Fruit fly (Drosophila melanogaster) whole organism, embryonic: ENCODE measurements around the gene DCTN5-p25.

ENCODE experiments used
- Aef1 ChIP-seq: fragments of 200-800 bp; sonication (Bioruptor generic); IDR thresholded peaks from 3 replicates; pipeline ENCODE4 v1.3.6; 2022; ENCODE audit warnings: missing biosample characterization, missing genetic modification characterization
- BEAF-32 ChIP-seq: fragments of 200-800 bp; sonication (Bioruptor generic); optimal IDR thresholded peaks from 3 replicates; lab custom pipeline; 2017; ENCODE audit warnings: missing biosample characterization, missing genetic modification characterization, mild to moderate bottlenecking, moderate library complexity, missing genetic modification reagents
- Bdp1 ChIP-seq: fragments of 200-800 bp; sonication (Bioruptor generic); optimal IDR thresholded peaks from 3 replicates; lab custom pipeline; 2016; ENCODE audit warnings: missing biosample characterization, missing genetic modification characterization
- C15 ChIP-seq: fragments of 200-800 bp; sonication (Bioruptor generic); IDR thresholded peaks from 3 replicates; pipeline ENCODE4 v1.3.6; 2022; ENCODE audit warnings: missing biosample characterization, missing genetic modification characterization
- CG10209 ChIP-seq: fragments of 200-800 bp; sonication (Bioruptor generic); optimal IDR thresholded peaks from 3 replicates; lab custom pipeline; 2017; ENCODE audit warnings: missing biosample characterization, mild to moderate bottlenecking, missing genetic modification characterization, missing genetic modification reagents
- CG1024 ChIP-seq: fragments of 200-800 bp; sonication (Bioruptor generic); IDR thresholded peaks from 2 replicates; pipeline ENCODE4 v1.3.6; 2022; ENCODE audit warnings: missing biosample characterization, missing genetic modification characterization
- CG11456 ChIP-seq: fragments of 200-800 bp; sonication (Bioruptor generic); IDR thresholded peaks from 3 replicates; pipeline ENCODE4 v1.3.6; 2022; ENCODE audit warnings: missing biosample characterization, missing genetic modification characterization
- CG12155 ChIP-seq: fragments of 200-800 bp; sonication (Bioruptor generic); optimal IDR thresholded peaks from 3 replicates; lab custom pipeline; 2016; ENCODE audit warnings: missing biosample characterization, missing genetic modification characterization
- CG12299 ChIP-seq: fragments of 200-800 bp; sonication (Bioruptor generic); optimal IDR thresholded peaks from 2 replicates; lab custom pipeline; 2018; ENCODE audit warnings: missing biosample characterization, mild to moderate bottlenecking, missing genetic modification characterization
- CG12769 ChIP-seq: fragments of 200-800 bp; sonication (Bioruptor generic); optimal IDR thresholded peaks from 2 replicates; lab custom pipeline; 2019; ENCODE audit warnings: missing biosample characterization, mild to moderate bottlenecking, missing genetic modification characterization, moderate library complexity
- CG15269 ChIP-seq: fragments of 200-800 bp; sonication (Bioruptor generic); optimal IDR thresholded peaks from 2 replicates; lab custom pipeline; 2018; ENCODE audit warnings: missing biosample characterization, mild to moderate bottlenecking, missing genetic modification characterization, moderate library complexity
- CG15696 ChIP-seq: fragments of 200-800 bp; sonication (Bioruptor generic); optimal IDR thresholded peaks from 2 replicates; lab custom pipeline; 2019; ENCODE audit warnings: missing biosample characterization, mild to moderate bottlenecking, missing genetic modification characterization, moderate library complexity
- CG17186 ChIP-seq: fragments of 200-800 bp; sonication (Bioruptor generic); optimal IDR thresholded peaks from 3 replicates; lab custom pipeline; 2017; ENCODE audit warnings: missing biosample characterization, missing genetic modification reagents, missing genetic modification characterization
- CG2678 ChIP-seq: fragments of 200-800 bp; sonication (Bioruptor generic); optimal IDR thresholded peaks from 3 replicates; lab custom pipeline; 2019; ENCODE audit warnings: missing biosample characterization, mild to moderate bottlenecking, missing genetic modification characterization, moderate library complexity
- CG31388 ChIP-seq: fragments of 200-800 bp; sonication (Bioruptor generic); optimal IDR thresholded peaks from 2 replicates; lab custom pipeline; 2016; ENCODE audit warnings: missing biosample characterization, missing genetic modification characterization
- CG32532 ChIP-seq: fragments of 200-800 bp; sonication (Bioruptor generic); IDR thresholded peaks from 2 replicates; pipeline ENCODE4 v1.3.6; 2022; ENCODE audit warnings: missing biosample characterization, missing genetic modification characterization
- CG6683 ChIP-seq: fragments of 200-800 bp; sonication (Bioruptor generic); optimal IDR thresholded peaks from 2 replicates; lab custom pipeline; 2017; ENCODE audit warnings: missing biosample characterization, mild to moderate bottlenecking, missing genetic modification characterization, missing genetic modification reagents
- CG8089 ChIP-seq: fragments of 200-800 bp; sonication (Bioruptor generic); optimal IDR thresholded peaks from 3 replicates; lab custom pipeline; 2016; ENCODE audit warnings: missing biosample characterization, missing genetic modification characterization
- CTCF ChIP-seq: fragments of 200-800 bp; sonication (Bioruptor generic); optimal IDR thresholded peaks from 2 replicates; lab custom pipeline; 2017; ENCODE audit warnings: missing biosample characterization, mild to moderate bottlenecking, missing genetic modification characterization, moderate library complexity
- E2f1 ChIP-seq: fragments of 200-800 bp; sonication (Bioruptor generic); IDR thresholded peaks from 2 replicates; pipeline ENCODE4 v1.3.6; 2022; ENCODE audit warnings: missing biosample characterization, missing genetic modification characterization
- ERR ChIP-seq: fragments of 200-800 bp; sonication (Bioruptor generic); optimal IDR thresholded peaks from 2 replicates; lab custom pipeline; 2016; ENCODE audit warnings: missing biosample characterization, missing genetic modification characterization
- Ets97D ChIP-seq: fragments of 200-800 bp; sonication (Bioruptor generic); optimal IDR thresholded peaks from 3 replicates; lab custom pipeline; 2016; ENCODE audit warnings: missing biosample characterization, missing genetic modification characterization
- Gug ChIP-seq: fragments of 200-800 bp; sonication (Bioruptor generic); IDR thresholded peaks from 4 replicates; pipeline ENCODE4 v1.3.6; 2022; ENCODE audit warnings: missing biosample characterization, missing genetic modification characterization
- HLHmδ ChIP-seq: fragments of 200-800 bp; sonication (Bioruptor generic); optimal IDR thresholded peaks from 2 replicates; lab custom pipeline; 2018; ENCODE audit warnings: missing biosample characterization, mild to moderate bottlenecking, missing genetic modification characterization, moderate library complexity
- Hr51 ChIP-seq, 2 experiments: fragments of 200-800 bp; sonication (Bioruptor generic); optimal IDR thresholded peaks; 2 replicates in 1 of 2; 3 replicates in 1 of 2; lab custom pipeline; 2016 to 2018; ENCODE audit warnings: missing biosample characterization in 2 of 2, missing genetic modification characterization in 2 of 2, mild to moderate bottlenecking in 1 of 2, moderate library complexity in 1 of 2
- Lim3 ChIP-seq: fragments of 200-800 bp; sonication (Bioruptor generic); IDR thresholded peaks from 2 replicates; pipeline ENCODE4 v1.3.6; 2022; ENCODE audit warnings: missing biosample characterization, missing genetic modification characterization
- Poxn ChIP-seq: fragments of 200-800 bp; sonication (Bioruptor generic); IDR thresholded peaks from 2 replicates; pipeline ENCODE4 v1.3.6; 2022; ENCODE audit warnings: missing biosample characterization, missing genetic modification characterization
- Sin3A ChIP-seq: fragments of >200 bp; optimal IDR thresholded peaks from 2 replicates; lab custom pipeline; 2018
- Tbp ChIP-seq: fragments of >200 bp; optimal IDR thresholded peaks from 2 replicates; lab custom pipeline; 2018; ENCODE audit warnings: missing biosample characterization, missing genetic modification characterization
- Xrp1 ChIP-seq: fragments of 200-800 bp; sonication (Bioruptor generic); IDR thresholded peaks from 2 replicates; pipeline ENCODE4 v1.3.6; 2022; ENCODE audit warnings: missing biosample characterization, missing genetic modification characterization
- aop ChIP-seq: fragments of 200-800 bp; sonication (Bioruptor generic); IDR thresholded peaks from 2 replicates; pipeline ENCODE4 v1.3.6; 2022; ENCODE audit warnings: missing biosample characterization, missing genetic modification characterization
- ato ChIP-seq: fragments of 200-800 bp; sonication (Bioruptor generic); IDR thresholded peaks from 2 replicates; pipeline ENCODE4 v1.3.6; 2022; ENCODE audit warnings: missing biosample characterization, missing genetic modification characterization; ENCODE audit not compliant: partially characterized antibody
- cad ChIP-seq: fragments of >200 bp; optimal IDR thresholded peaks from 2 replicates; lab custom pipeline; 2017; ENCODE audit warnings: missing biosample characterization, missing genetic modification characterization
- eve ChIP-seq, 2 experiments: fragments of >200 bp; optimal IDR thresholded peaks; 2 replicates each; lab custom pipeline; 2017; ENCODE audit warnings: missing biosample characterization in 2 of 2, missing genetic modification characterization in 2 of 2
- exex ChIP-seq: fragments of 200-800 bp; sonication (Bioruptor generic); optimal IDR thresholded peaks from 4 replicates; lab custom pipeline; 2018; ENCODE audit warnings: missing biosample characterization, mild to moderate bottlenecking, missing genetic modification characterization, moderate library complexity
- eyg ChIP-seq: fragments of 200-800 bp; sonication (Bioruptor generic); optimal IDR thresholded peaks from 3 replicates; lab custom pipeline; 2016; ENCODE audit warnings: missing biosample characterization, missing genetic modification characterization
- gem ChIP-seq: fragments of 200-800 bp; sonication (Bioruptor generic); optimal IDR thresholded peaks from 2 replicates; lab custom pipeline; 2019; ENCODE audit warnings: missing biosample characterization, mild to moderate bottlenecking, missing genetic modification characterization, moderate library complexity
- kni ChIP-seq: fragments of 200-800 bp; sonication (Bioruptor generic); optimal IDR thresholded peaks from 3 replicates; lab custom pipeline; 2017; ENCODE audit warnings: mild to moderate bottlenecking, missing biosample characterization, missing genetic modification reagents, missing genetic modification characterization
- lola ChIP-seq, 3 experiments: fragments of >200 bp in 2 of 3; fragments of 200-800 bp in 1 of 3; sonication (Bioruptor generic) in 1 of 3; optimal IDR thresholded peaks; 2 replicates each; lab custom pipeline; 2017 to 2019; ENCODE audit warnings: missing biosample characterization in 3 of 3, missing genetic modification characterization in 3 of 3, mild to moderate bottlenecking in 1 of 3, moderate library complexity in 1 of 3
- org-1 ChIP-seq: fragments of 200-800 bp; sonication (Bioruptor generic); optimal IDR thresholded peaks from 2 replicates; lab custom pipeline; 2017; ENCODE audit warnings: missing biosample characterization, missing genetic modification characterization
- pfk ChIP-seq: fragments of 200-800 bp; sonication (Bioruptor generic); optimal IDR thresholded peaks from 2 replicates; lab custom pipeline; 2018; ENCODE audit warnings: missing biosample characterization, mild to moderate bottlenecking, missing genetic modification characterization, moderate library complexity
- pnt ChIP-seq: fragments of 200-800 bp; sonication (Bioruptor generic); optimal IDR thresholded peaks from 3 replicates; lab custom pipeline; 2016; ENCODE audit warnings: missing biosample characterization, missing genetic modification characterization
- salm ChIP-seq: fragments of 200-800 bp; sonication (Bioruptor generic); optimal IDR thresholded peaks from 2 replicates; lab custom pipeline; 2018; ENCODE audit warnings: missing biosample characterization, mild to moderate bottlenecking, missing genetic modification characterization
- sc ChIP-seq, 3 experiments: fragments of >200 bp in 2 of 3; fragments of 200-800 bp in 1 of 3; sonication (Bioruptor generic) in 1 of 3; optimal IDR thresholded peaks; 2 replicates in 2 of 3; 3 replicates in 1 of 3; lab custom pipeline; 2017; ENCODE audit warnings: mild to moderate bottlenecking in 1 of 3, missing biosample characterization in 1 of 3, missing genetic modification characterization in 1 of 3, missing genetic modification reagents in 1 of 3
- seq ChIP-seq: fragments of 200-800 bp; sonication (Bioruptor generic); IDR thresholded peaks from 2 replicates; pipeline ENCODE4 v1.3.6; 2022; ENCODE audit warnings: missing biosample characterization, missing genetic modification characterization
- sim ChIP-seq: fragments of 200-800 bp; sonication (Bioruptor generic); IDR thresholded peaks from 2 replicates; pipeline ENCODE4 v1.3.6; 2022; ENCODE audit warnings: missing biosample characterization, missing genetic modification characterization
- tap ChIP-seq: fragments of 200-800 bp; optimal IDR thresholded peaks from 3 replicates; lab custom pipeline; 2019; ENCODE audit warnings: missing biosample characterization, mild to moderate bottlenecking, missing genetic modification characterization, moderate library complexity
- tio ChIP-seq: fragments of 200-800 bp; sonication (Bioruptor generic); optimal IDR thresholded peaks from 2 replicates; lab custom pipeline; 2017; ENCODE audit warnings: missing biosample characterization, missing genetic modification characterization, inconsistent platforms
- tna ChIP-seq: fragments of 200-800 bp; sonication (Bioruptor generic); IDR thresholded peaks from 2 replicates; pipeline ENCODE4 v1.3.6; 2022; ENCODE audit warnings: missing biosample characterization, missing genetic modification characterization; ENCODE audit not compliant: partially characterized antibody
- unc-4 ChIP-seq: fragments of 200-800 bp; sonication (Bioruptor generic); IDR thresholded peaks from 2 replicates; pipeline ENCODE4 v1.3.6; 2022; ENCODE audit warnings: missing biosample characterization, missing genetic modification characterization; ENCODE audit not compliant: partially characterized antibody

The DCTN5-p25 gene

DNA sequence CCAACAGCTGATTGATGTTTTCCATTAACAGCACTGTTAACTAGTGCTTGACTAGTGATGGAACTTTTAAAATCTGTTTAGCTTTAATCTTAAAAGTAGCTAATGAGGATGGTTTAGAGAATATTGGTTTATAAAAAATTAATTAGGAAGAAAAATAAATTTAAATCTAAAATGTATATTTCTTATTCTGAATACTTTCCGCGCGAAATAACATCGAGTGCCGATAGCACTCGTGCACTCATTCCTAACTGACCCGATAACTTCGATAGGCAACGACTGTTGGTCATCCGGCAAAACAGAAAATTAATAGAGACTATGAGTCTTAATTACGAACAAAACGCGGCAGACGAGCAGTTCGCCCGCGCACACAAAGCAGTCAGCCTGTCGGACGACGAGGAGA, 4.2 kb downstream of the DCTN5-p25 start, which contains the start of the genes THG and Rnmt (continued):
- TF ChIP-seq CG32532 = peak; percentile 91
- peak; percentile 29 for TF ChIP-seq CG17186
- peak; percentile 81 for TF ChIP-seq CG2678 (tag; lab: Kevin White, UChicago)
- peak; percentile 50; the same call in 1 of the 2 replicates for TF ChIP-seq aop (GFP tag; lab: Robert Waterston, UW)
- TF ChIP-seq Tbp (GFP tag; lab: Kevin White, UChicago) = no peak
- TF ChIP-seq cad = no peak
- no peak for TF ChIP-seq sc (optimal IDR thresholded peaks at IDR 0.05; lab: Kevin White, UChicago)
- TF ChIP-seq sc (GFP tag; optimal IDR thresholded peaks at IDR 0.05; lab: Kevin White, UChicago) = peak; percentile 61
- peak; percentile 82 for TF ChIP-seq E2f1 (GFP tag; lab: Robert Waterston, UW)
- TF ChIP-seq ERR (GFP tag; lab: Kevin White, UChicago) = peak; percentile 31
- peak; percentile 9 for TF ChIP-seq Sin3A (lab: Kevin White, UChicago)
- TF ChIP-seq Bdp1 (GFP tag; lab: Kevin White, UChicago) = peak; percentile 28
- TF ChIP-seq CG15269 (tag; lab: Kevin White, UChicago) = peak; percentile 83
- TF ChIP-seq kni = no peak
- TF ChIP-seq BEAF-32 (GFP tag; lab: Kevin White, UChicago) = peak; percentile 84
- peak; percentile 14 for TF ChIP-seq eyg
- peak; percentile 35 for TF ChIP-seq CG31388 (GFP tag; lab: Kevin White, UChicago)
- peak; percentile 85 for TF ChIP-seq Gug (GFP tag; lab: Robert Waterston, UW)
- peak; percentile 70 for TF ChIP-seq CG1024
- peak; percentile 38; the same call in 1 of the 2 replicates for TF ChIP-seq Lim3 (GFP tag; lab: Robert Waterston, UW)
- TF ChIP-seq eve (GFP tag; optimal IDR thresholded peaks at IDR 0.05; lab: Kevin White, UChicago) = no peak
- TF ChIP-seq CG15696 (tag; lab: Kevin White, UChicago) = peak; percentile 82
- peak; percentile 76 to 79 for TF ChIP-seq Hr51 (GFP tag; optimal IDR thresholded peaks at IDR 0.05; lab: Kevin White, UChicago)
- TF ChIP-seq seq (GFP tag; lab: Robert Waterston, UW) = peak; percentile 49; the same call in 1 of the 2 replicates
- peak; percentile 79 for TF ChIP-seq CG12769 (tag; lab: Kevin White, UChicago)
- peak; percentile 65 for TF ChIP-seq tap (tag; lab: Kevin White, UChicago)
- TF ChIP-seq lola (GFP tag; optimal IDR thresholded peaks at IDR 0.05; lab: Kevin White, UChicago) = peak in 1 of 3 experiments; percentile 85
- peak; percentile 41 for TF ChIP-seq exex
- TF ChIP-seq Poxn = peak; percentile 45; the same call in 1 of the 2 replicates
- TF ChIP-seq tio (GFP tag; lab: Kevin White, UChicago) = no peak
- peak; percentile 81 for TF ChIP-seq CG12299 (tag; lab: Kevin White, UChicago)
- TF ChIP-seq pnt (GFP tag; lab: Kevin White, UChicago) = peak; percentile 41
- TF ChIP-seq CG10209 (GFP tag; lab: Kevin White, UChicago) = peak; percentile 70
- peak; percentile 60; the same call in 1 of the 3 replicates for TF ChIP-seq C15 (GFP tag; lab: Robert Waterston, UW)
- no peak for TF ChIP-seq CTCF (GFP tag; lab: Kevin White, UChicago)
- TF ChIP-seq HLHmδ (GFP tag; lab: Kevin White, UChicago) = no peak
- TF ChIP-seq CG11456 = peak; percentile 85
- peak; percentile 30 for TF ChIP-seq CG8089 (GFP tag; lab: Kevin White, UChicago)
- TF ChIP-seq Ets97D (GFP tag; lab: Kevin White, UChicago) = peak; percentile 71
- TF ChIP-seq tna = peak; percentile 85
- TF ChIP-seq sim (GFP tag; lab: Robert Waterston, UW) = peak; percentile 73
- peak; percentile 6 for TF ChIP-seq pfk (GFP tag; lab: Kevin White, UChicago)
- peak; percentile 89 for TF ChIP-seq Xrp1
- peak; percentile 41; the same call in 1 of the 2 replicates for TF ChIP-seq ato (GFP tag; lab: Robert Waterston, UW)
- TF ChIP-seq org-1 (GFP tag; lab: Kevin White, UChicago) = no peak
- peak; percentile 51 for TF ChIP-seq salm (tag; lab: Kevin White, UChicago)
- peak; percentile 82 for TF ChIP-seq Aef1 (GFP tag; lab: Robert Waterston, UW)
- peak; percentile 84 for TF ChIP-seq CG12155 (GFP tag; lab: Kevin White, UChicago)
- TF ChIP-seq CG6683 (GFP tag; lab: Kevin White, UChicago) = peak; percentile 41
- peak; percentile 94 for TF ChIP-seq gem (tag; lab: Kevin White, UChicago)
- TF ChIP-seq unc-4 = peak; percentile 93
